Worm (Caenorhabditis elegans) whole organism, L4 larva: ENCODE results near the gene amdh-1.

ENCODE experiments used
- ceh-82 ChIP-seq: sonication (generic microtip); optimal IDR thresholded peaks from 2 replicates; lab custom pipeline; 2017; ENCODE audit warnings: missing biosample characterization, missing genetic modification characterization
- ces-1 ChIP-seq: fragments of 150-350 bp; sonication (generic microtip); optimal IDR thresholded peaks from 4 replicates; lab custom pipeline; 2014; ENCODE audit warnings: missing biosample characterization, missing genetic modification reagents, missing genetic modification characterization
- dpl-1 ChIP-seq: fragments of 150-350 bp; optimal IDR thresholded peaks from 2 replicates; lab custom pipeline; 2014; ENCODE audit warnings: missing biosample characterization, missing genetic modification reagents, missing genetic modification characterization
- lin-13 ChIP-seq: fragments of 150-350 bp; optimal IDR thresholded peaks from 2 replicates; lab custom pipeline; 2014; ENCODE audit warnings: missing biosample characterization, missing genetic modification reagents, missing genetic modification characterization
- nhr-6 ChIP-seq: fragments of 150-350 bp; optimal IDR thresholded peaks from 2 replicates; lab custom pipeline; 2014; ENCODE audit warnings: missing biosample characterization, missing genetic modification characterization
- skn-1 ChIP-seq: fragments of 150-350 bp; optimal IDR thresholded peaks from 2 replicates; lab custom pipeline; 2014; ENCODE audit warnings: missing biosample characterization, missing genetic modification characterization

DNA sequence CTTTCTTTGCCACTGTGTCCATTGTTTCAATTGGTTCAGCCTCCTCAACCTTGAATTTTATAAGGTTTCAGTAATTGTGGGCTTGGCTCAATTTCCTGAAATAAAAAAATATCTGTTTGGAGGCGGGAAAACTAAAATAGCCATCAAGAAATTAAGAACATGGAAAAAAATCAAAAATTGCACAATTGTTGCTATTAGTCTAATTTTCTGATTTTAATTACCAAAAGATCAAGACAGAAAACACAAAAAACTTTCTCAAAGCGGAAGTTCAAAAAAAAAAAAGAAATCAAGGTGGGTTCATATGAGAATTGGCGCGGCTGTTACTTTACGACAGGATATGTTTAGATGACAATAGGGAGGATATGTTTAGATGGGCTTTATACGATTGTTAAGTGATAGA, 20.7 kb upstream of the amdh-1 start, which contains the start of gene esyt-2:
- TF ChIP-seq lin-13 (no peak), dpl-1 (no peak), ceh-82 (tag; lab: Kevin White, UChicago) (no peak), nhr-6 (tag; lab: Kevin White, UChicago) (no peak), ces-1 (no peak), skn-1 (tag; lab: Kevin White, UChicago) (no peak)
